Fruit fly (Drosophila melanogaster): ENCODE measurements around the gene Alg11.

DNA sequence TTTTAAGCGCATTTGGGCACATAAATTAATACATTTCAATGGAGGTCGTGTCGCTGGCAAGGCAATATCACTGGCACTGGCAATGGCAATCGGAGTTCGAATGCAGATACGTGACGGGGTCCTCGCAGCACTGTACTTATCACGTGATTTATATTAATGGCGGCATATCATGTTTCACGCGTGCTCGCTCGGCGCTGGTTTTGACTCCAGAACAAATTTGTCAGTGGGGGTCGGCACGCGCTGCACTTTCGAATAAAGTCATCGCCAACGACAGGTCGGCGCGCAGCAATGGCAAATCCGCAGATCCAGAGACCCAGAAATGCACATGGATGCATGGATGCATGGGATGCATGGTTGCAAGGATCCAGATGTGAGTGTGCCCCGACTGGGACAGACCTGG is 34.4 kb upstream of the Alg11 start:
- TF ChIP-seq Sox102F (GFP tag; optimal IDR thresholded peaks at IDR 0.05) (no peak), CG10631 (GFP tag; optimal IDR thresholded peaks at IDR 0.05) (no peak), CG6808 (GFP tag; optimal IDR thresholded peaks at IDR 0.05) (no peak), Eip78C (GFP tag) (no peak), CG11762 (GFP tag; optimal IDR thresholded peaks at IDR 0.05; ENCODE audit: insufficient read depth) (no peak), CG9139 (GFP tag; optimal IDR thresholded peaks at IDR 0.05) (no peak), CG10669 (GFP tag; optimal IDR thresholded peaks at IDR 0.05) (no peak), CG34406 (GFP tag; optimal IDR thresholded peaks at IDR 0.05) (no peak), OdsH (GFP tag; optimal IDR thresholded peaks at IDR 0.05) (no peak), Ets21C (GFP tag; optimal IDR thresholded peaks at IDR 0.05) (no peak), CG6792 (GFP tag; optimal IDR thresholded peaks at IDR 0.05) (no peak)
